Fruit fly (Drosophila melanogaster) S2 (cell line): ENCODE measurements around the gene Clbn.

ENCODE experiments used
- CG8478 ChIP-seq: fragments of >200 bp; optimal IDR thresholded peaks from 2 replicates; lab custom pipeline; 2018
- CTCF ChIP-seq, 2 experiments: fragments of >200 bp; optimal IDR thresholded peaks; 2 replicates each; lab custom pipeline; 2018

DNA sequence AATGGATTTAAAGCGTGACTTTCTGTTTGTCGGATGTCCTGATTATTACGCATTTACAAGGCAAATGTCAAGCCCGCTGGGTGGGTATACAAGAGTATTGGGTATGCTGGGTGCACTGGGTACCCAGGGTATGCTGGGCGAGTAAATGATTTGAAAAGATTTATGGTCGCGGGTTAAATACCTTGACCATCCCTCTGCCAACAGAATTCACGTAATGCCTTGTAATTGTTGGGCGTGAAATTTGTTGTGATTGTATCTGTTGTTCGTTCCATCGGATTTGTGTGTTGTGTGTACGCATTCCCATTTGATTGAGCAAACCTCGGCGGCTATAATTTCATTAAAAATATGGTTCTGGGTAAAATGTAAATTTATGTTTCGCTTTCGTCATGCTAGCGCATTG lies 48.6 kb upstream of the Clbn start:
- TF ChIP-seq CG8478 (lab: Kevin White, UChicago) (no peak), CTCF (optimal IDR thresholded peaks at IDR 0.05; lab: Kevin White, UChicago) (no peak)
